Fruit fly (Drosophila melanogaster) whole organism, embryonic: ENCODE measurements around the gene CG12057.

ENCODE experiments used
- Atf-2 ChIP-seq: fragments of 200-800 bp; sonication (Bioruptor generic); optimal IDR thresholded peaks from 2 replicates; lab custom pipeline; 2016; ENCODE audit warnings: missing biosample characterization, missing genetic modification characterization
- Bdp1 ChIP-seq: fragments of 200-800 bp; sonication (Bioruptor generic); optimal IDR thresholded peaks from 3 replicates; lab custom pipeline; 2016; ENCODE audit warnings: missing biosample characterization, missing genetic modification characterization
- Bteb2 ChIP-seq: fragments of 200-800 bp; sonication (Bioruptor generic); optimal IDR thresholded peaks from 2 replicates; lab custom pipeline; 2016; ENCODE audit warnings: missing biosample characterization, missing genetic modification characterization
- CG10431 ChIP-seq: fragments of 200-800 bp; sonication (Bioruptor generic); optimal IDR thresholded peaks from 3 replicates; lab custom pipeline; 2018; ENCODE audit warnings: missing biosample characterization, mild to moderate bottlenecking, missing genetic modification characterization
- CG10654 ChIP-seq: fragments of 200-800 bp; sonication (Bioruptor generic); optimal IDR thresholded peaks from 2 replicates; lab custom pipeline; 2016; ENCODE audit warnings: missing biosample characterization, missing genetic modification characterization
- CG1233 ChIP-seq: fragments of 200-800 bp; sonication (Bioruptor generic); optimal IDR thresholded peaks from 4 replicates; lab custom pipeline; 2018; ENCODE audit warnings: missing biosample characterization, mild to moderate bottlenecking, missing genetic modification characterization
- CG12942 ChIP-seq: fragments of 200-800 bp; sonication (Bioruptor generic); optimal IDR thresholded peaks from 3 replicates; lab custom pipeline; 2016; ENCODE audit warnings: missing biosample characterization, missing genetic modification characterization
- CG14014 ChIP-seq: fragments of 200-800 bp; sonication (Bioruptor generic); IDR thresholded peaks from 2 replicates; pipeline ENCODE4 v1.3.6; 2022; ENCODE audit warnings: missing biosample characterization, missing genetic modification characterization
- CG14050 ChIP-seq: fragments of 200-800 bp; sonication (Bioruptor generic); IDR thresholded peaks from 3 replicates; pipeline ENCODE4 v1.3.6; 2022; ENCODE audit warnings: missing biosample characterization, missing genetic modification characterization
- CG14965 ChIP-seq: fragments of 200-800 bp; sonication (Bioruptor generic); optimal IDR thresholded peaks from 2 replicates; lab custom pipeline; 2016; ENCODE audit warnings: missing biosample characterization, missing genetic modification characterization, borderline replicate concordance
- CG15011 ChIP-seq: fragments of 200-800 bp; sonication (Bioruptor generic); optimal IDR thresholded peaks from 3 replicates; lab custom pipeline; 2018; ENCODE audit warnings: missing biosample characterization, mild to moderate bottlenecking, missing genetic modification characterization
- CG17359 ChIP-seq: fragments of 200-800 bp; sonication (Bioruptor generic); optimal IDR thresholded peaks from 3 replicates; lab custom pipeline; 2018; ENCODE audit warnings: missing biosample characterization, mild to moderate bottlenecking, missing genetic modification characterization, moderate library complexity
- CG17568 ChIP-seq: fragments of 200-800 bp; sonication (Bioruptor generic); optimal IDR thresholded peaks from 2 replicates; lab custom pipeline; 2018; ENCODE audit warnings: missing biosample characterization, mild to moderate bottlenecking, missing genetic modification characterization, moderate library complexity
- CG18011 ChIP-seq: fragments of 200-800 bp; sonication (Bioruptor generic); optimal IDR thresholded peaks from 2 replicates; lab custom pipeline; 2017; ENCODE audit warnings: missing biosample characterization, missing genetic modification characterization, mild to moderate bottlenecking, moderate library complexity, missing genotype
- CG34224 ChIP-seq: fragments of 200-800 bp; sonication (Bioruptor generic); IDR thresholded peaks from 3 replicates; pipeline ENCODE4 v1.3.6; 2022; ENCODE audit warnings: missing biosample characterization, missing genetic modification characterization; ENCODE audit not compliant: partially characterized antibody
- CG3838 ChIP-seq: fragments of 200-800 bp; sonication (Bioruptor generic); optimal IDR thresholded peaks from 3 replicates; lab custom pipeline; 2016; ENCODE audit warnings: missing biosample characterization, missing genetic modification characterization
- CG8924 ChIP-seq: fragments of 200-800 bp; optimal IDR thresholded peaks from 3 replicates; lab custom pipeline; 2019; ENCODE audit warnings: missing biosample characterization, mild to moderate bottlenecking, missing genetic modification characterization, moderate library complexity
- CG8944 ChIP-seq: fragments of 200-800 bp; sonication (Bioruptor generic); optimal IDR thresholded peaks from 3 replicates; lab custom pipeline; 2016; ENCODE audit warnings: missing biosample characterization, missing genetic modification characterization
- Dip3 ChIP-seq: fragments of 200-800 bp; sonication (Bioruptor generic); optimal IDR thresholded peaks from 3 replicates; lab custom pipeline; 2016; ENCODE audit warnings: missing biosample characterization, missing genetic modification characterization
- Dll ChIP-seq: fragments of 200-800 bp; sonication (Bioruptor generic); IDR thresholded peaks from 4 replicates; pipeline ENCODE4 v1.3.6; 2022; ENCODE audit warnings: missing biosample characterization, missing genetic modification characterization; ENCODE audit not compliant: partially characterized antibody
- Doc3 ChIP-seq: fragments of 200-800 bp; sonication (Bioruptor generic); IDR thresholded peaks from 3 replicates; pipeline ENCODE4 v1.3.6; 2022; ENCODE audit warnings: missing biosample characterization, missing genetic modification characterization; ENCODE audit not compliant: partially characterized antibody
- E2f1 ChIP-seq: fragments of 200-800 bp; sonication (Bioruptor generic); IDR thresholded peaks from 2 replicates; pipeline ENCODE4 v1.3.6; 2022; ENCODE audit warnings: missing biosample characterization, missing genetic modification characterization
- Fer3 ChIP-seq: fragments of 200-800 bp; sonication (Bioruptor generic); optimal IDR thresholded peaks from 2 replicates; lab custom pipeline; 2018; ENCODE audit warnings: missing biosample characterization, mild to moderate bottlenecking, missing genetic modification characterization, moderate library complexity
- HLH54F ChIP-seq: fragments of 200-800 bp; sonication (Bioruptor generic); optimal IDR thresholded peaks from 3 replicates; lab custom pipeline; 2016; ENCODE audit warnings: missing biosample characterization, missing genetic modification characterization
- Hr78 ChIP-seq, 2 experiments: fragments of 200-800 bp in 1 of 2; fragments of >200 bp in 1 of 2; sonication (Bioruptor generic) in 1 of 2; optimal IDR thresholded peaks; 2 replicates each; lab custom pipeline; 2017 to 2019; ENCODE audit warnings: missing biosample characterization in 2 of 2, missing genetic modification characterization in 2 of 2, mild to moderate bottlenecking in 1 of 2, moderate library complexity in 1 of 2
- Lpt ChIP-seq: fragments of >200 bp; optimal IDR thresholded peaks from 2 replicates; lab custom pipeline; 2018; ENCODE audit warnings: missing biosample characterization, missing genetic modification characterization
- MTF-1 ChIP-seq: fragments of 200-800 bp; sonication (Bioruptor generic); optimal IDR thresholded peaks from 2 replicates; lab custom pipeline; 2018; ENCODE audit warnings: missing biosample characterization, mild to moderate bottlenecking, missing genetic modification characterization, borderline replicate concordance
- NC2β ChIP-seq: fragments of 200-800 bp; sonication (Bioruptor generic); optimal IDR thresholded peaks from 2 replicates; lab custom pipeline; 2016; ENCODE audit warnings: missing biosample characterization, missing genetic modification characterization
- NFAT ChIP-seq: fragments of 200-800 bp; sonication (Bioruptor generic); IDR thresholded peaks from 2 replicates; pipeline ENCODE4 v1.3.6; 2022; ENCODE audit warnings: missing biosample characterization, missing genetic modification characterization
- Poxn ChIP-seq: fragments of 200-800 bp; sonication (Bioruptor generic); IDR thresholded peaks from 2 replicates; pipeline ENCODE4 v1.3.6; 2022; ENCODE audit warnings: missing biosample characterization, missing genetic modification characterization
- Xbp1 ChIP-seq: fragments of 200-800 bp; sonication (Bioruptor generic); optimal IDR thresholded peaks from 3 replicates; lab custom pipeline; 2016; ENCODE audit warnings: missing biosample characterization, mild to moderate bottlenecking, missing genetic modification characterization
- al ChIP-seq: fragments of 200-800 bp; sonication (Bioruptor generic); IDR thresholded peaks from 2 replicates; pipeline ENCODE4 v1.3.6; 2022; ENCODE audit warnings: missing biosample characterization, missing genetic modification characterization
- ap ChIP-seq: fragments of 200-800 bp; sonication (Bioruptor generic); IDR thresholded peaks from 2 replicates; pipeline ENCODE4 v1.3.6; 2022; ENCODE audit warnings: missing biosample characterization, missing genetic modification characterization
- ase ChIP-seq: fragments of 200-800 bp; sonication (Bioruptor generic); IDR thresholded peaks from 3 replicates; pipeline ENCODE4 v1.3.6; 2022; ENCODE audit warnings: missing biosample characterization, missing genetic modification characterization
- ato ChIP-seq: fragments of 200-800 bp; sonication (Bioruptor generic); IDR thresholded peaks from 2 replicates; pipeline ENCODE4 v1.3.6; 2022; ENCODE audit warnings: missing biosample characterization, missing genetic modification characterization; ENCODE audit not compliant: partially characterized antibody
- chinmo ChIP-seq: fragments of 200-800 bp; sonication (Bioruptor generic); IDR thresholded peaks from 4 replicates; pipeline ENCODE4 v1.3.6; 2022; ENCODE audit warnings: missing biosample characterization, missing genetic modification characterization; ENCODE audit not compliant: partially characterized antibody
- chn ChIP-seq: fragments of 200-800 bp; sonication (Bioruptor generic); optimal IDR thresholded peaks from 2 replicates; lab custom pipeline; 2016; ENCODE audit warnings: missing biosample characterization, missing genetic modification characterization
- crp ChIP-seq, 2 experiments: fragments of 200-800 bp; sonication (Bioruptor generic); optimal IDR thresholded peaks; 2 replicates in 1 of 2; 3 replicates in 1 of 2; lab custom pipeline; 2017; ENCODE audit warnings: missing biosample characterization in 2 of 2, missing genetic modification characterization in 2 of 2, mild to moderate bottlenecking in 1 of 2, moderate library complexity in 1 of 2
- dimm ChIP-seq: fragments of 200-800 bp; sonication (Bioruptor generic); IDR thresholded peaks from 2 replicates; pipeline ENCODE4 v1.3.6; 2022; ENCODE audit warnings: missing biosample characterization, missing genetic modification characterization
- gro ChIP-seq: fragments of 200-800 bp; sonication (Bioruptor generic); optimal IDR thresholded peaks from 2 replicates; lab custom pipeline; 2016; ENCODE audit warnings: missing biosample characterization, missing genetic modification characterization
- hbn ChIP-seq: fragments of 200-800 bp; sonication (Bioruptor generic); IDR thresholded peaks from 2 replicates; pipeline ENCODE4 v1.3.6; 2022; ENCODE audit warnings: missing biosample characterization, missing genetic modification characterization; ENCODE audit not compliant: partially characterized antibody
- lab ChIP-seq: fragments of 200-800 bp; sonication (Bioruptor generic); optimal IDR thresholded peaks from 3 replicates; lab custom pipeline; 2017; ENCODE audit warnings: missing biosample characterization, missing genetic modification characterization, mild to moderate bottlenecking, moderate library complexity, missing genetic modification reagents
- lilli ChIP-seq: fragments of 200-800 bp; sonication (Bioruptor generic); optimal IDR thresholded peaks from 3 replicates; lab custom pipeline; 2016; ENCODE audit warnings: missing biosample characterization, missing genetic modification characterization
- p53 ChIP-seq: fragments of 200-800 bp; sonication (Bioruptor generic); optimal IDR thresholded peaks from 2 replicates; lab custom pipeline; 2016; ENCODE audit warnings: missing biosample characterization, missing genetic modification characterization
- pita ChIP-seq: fragments of 200-800 bp; sonication (Bioruptor generic); optimal IDR thresholded peaks from 2 replicates; lab custom pipeline; 2017; ENCODE audit warnings: missing biosample characterization, mild to moderate bottlenecking, missing genetic modification characterization
- pnt ChIP-seq: fragments of 200-800 bp; sonication (Bioruptor generic); optimal IDR thresholded peaks from 3 replicates; lab custom pipeline; 2016; ENCODE audit warnings: missing biosample characterization, missing genetic modification characterization
- seq ChIP-seq: fragments of 200-800 bp; sonication (Bioruptor generic); IDR thresholded peaks from 2 replicates; pipeline ENCODE4 v1.3.6; 2022; ENCODE audit warnings: missing biosample characterization, missing genetic modification characterization
- sisA ChIP-seq: fragments of 200-800 bp; sonication (Bioruptor generic); IDR thresholded peaks from 2 replicates; pipeline ENCODE4 v1.3.6; 2022; ENCODE audit warnings: missing biosample characterization, missing genetic modification characterization
- sug ChIP-seq: fragments of 200-800 bp; optimal IDR thresholded peaks from 2 replicates; lab custom pipeline; 2019; ENCODE audit warnings: missing biosample characterization, mild to moderate bottlenecking, missing genetic modification characterization, moderate library complexity
- tap ChIP-seq: fragments of 200-800 bp; optimal IDR thresholded peaks from 3 replicates; lab custom pipeline; 2019; ENCODE audit warnings: missing biosample characterization, mild to moderate bottlenecking, missing genetic modification characterization, moderate library complexity
- zen2 ChIP-seq: fragments of 200-800 bp; sonication (Bioruptor generic); IDR thresholded peaks from 3 replicates; pipeline ENCODE4 v1.3.6; 2022; ENCODE audit warnings: missing biosample characterization, missing genetic modification characterization; ENCODE audit not compliant: partially characterized antibody

The CG12057 gene

DNA sequence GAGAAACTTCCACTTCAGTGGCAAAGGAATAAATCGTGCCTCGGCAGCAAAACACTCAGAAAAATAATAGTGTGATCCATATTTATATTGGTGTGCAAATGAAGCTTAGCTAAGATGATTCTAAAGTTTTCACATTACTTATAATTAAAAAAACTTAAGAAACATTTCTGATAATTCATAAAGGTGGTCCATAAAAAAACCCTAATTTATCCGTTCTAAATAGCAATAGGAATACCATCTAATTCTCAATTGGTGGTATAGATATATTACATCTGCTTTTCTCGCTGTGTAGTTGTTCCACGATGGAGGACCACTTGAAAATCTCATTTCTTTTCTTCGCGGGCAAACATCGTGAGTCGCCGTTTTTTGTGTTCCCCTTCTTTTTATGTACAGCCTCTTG, 36.3 kb upstream of the CG12057 start (continued):
- TF ChIP-seq CG14050 (GFP tag; lab: Robert Waterston, UW) = no peak; the same call in 2 of the 3 replicates
- peak; percentile 55 for TF ChIP-seq Xbp1
- TF ChIP-seq gro (GFP tag; lab: Kevin White, UChicago) = peak; percentile 29
- peak; percentile 38 for TF ChIP-seq CG10654 (GFP tag; lab: Kevin White, UChicago)
- TF ChIP-seq Dip3 = peak; percentile 2
- no peak for TF ChIP-seq zen2 (GFP tag; lab: Robert Waterston, UW)
- TF ChIP-seq CG14965 (GFP tag; lab: Kevin White, UChicago) = no peak
- TF ChIP-seq Poxn = no peak
- no peak for TF ChIP-seq al (GFP tag; lab: Robert Waterston, UW)
- no peak for TF ChIP-seq p53 (GFP tag; lab: Kevin White, UChicago)
- no peak for TF ChIP-seq chinmo (GFP tag; lab: Robert Waterston, UW)
- no peak for TF ChIP-seq CG8944
- no peak for TF ChIP-seq crp (GFP tag; optimal IDR thresholded peaks at IDR 0.05; lab: Kevin White, UChicago)
- peak; percentile 28; the same call in 1 of the 2 replicates for TF ChIP-seq E2f1 (GFP tag; lab: Robert Waterston, UW)
- no peak for TF ChIP-seq CG12942 (GFP tag; lab: Kevin White, UChicago)
- 0 out of 2 replicates have a peak, but pooled peaks have one; percentile 13 for TF ChIP-seq seq
- no peak for TF ChIP-seq CG14014 (GFP tag; lab: Robert Waterston, UW)
- TF ChIP-seq sisA (GFP tag; lab: Robert Waterston, UW) = peak; percentile 60
- no peak for TF ChIP-seq ap
- TF ChIP-seq Dll = no peak
- TF ChIP-seq pnt = no peak
- TF ChIP-seq CG17568 = no peak
- peak; percentile 75 for TF ChIP-seq lab (GFP tag; lab: Kevin White, UChicago)
- no peak for TF ChIP-seq NFAT (GFP tag; lab: Robert Waterston, UW)
- no peak for TF ChIP-seq Lpt (GFP tag; lab: Kevin White, UChicago)
- no peak for TF ChIP-seq CG8924 (tag; lab: Kevin White, UChicago)
- peak; percentile 40 for TF ChIP-seq CG1233 (GFP tag; lab: Kevin White, UChicago)
- no peak for TF ChIP-seq CG18011
- TF ChIP-seq NC2β = no peak
- no peak for TF ChIP-seq Bdp1 (GFP tag; lab: Kevin White, UChicago)
- peak; percentile 58 for TF ChIP-seq CG15011 (GFP tag; lab: Kevin White, UChicago)
- TF ChIP-seq Fer3 (tag; lab: Kevin White, UChicago) = peak; percentile 57
- TF ChIP-seq ato (GFP tag; lab: Robert Waterston, UW) = no peak
- TF ChIP-seq tap (tag; lab: Kevin White, UChicago) = peak; percentile 65
- no peak for TF ChIP-seq chn
- TF ChIP-seq ase (GFP tag; lab: Robert Waterston, UW) = no peak
- no peak for TF ChIP-seq Atf-2 (GFP tag; lab: Kevin White, UChicago)
- TF ChIP-seq Bteb2 (GFP tag; lab: Kevin White, UChicago) = peak; percentile 44
- TF ChIP-seq lilli (GFP tag; lab: Kevin White, UChicago) = peak; percentile 53
- TF ChIP-seq CG34224 (GFP tag; lab: Robert Waterston, UW) = no peak
- no peak for TF ChIP-seq sug (tag; lab: Kevin White, UChicago)
- TF ChIP-seq Hr78 (GFP tag; optimal IDR thresholded peaks at IDR 0.05; lab: Kevin White, UChicago) = peak in 1 of 2 experiments; percentile 3
- no peak for TF ChIP-seq hbn (GFP tag; lab: Robert Waterston, UW)
- TF ChIP-seq dimm (GFP tag; lab: Robert Waterston, UW) = no peak
- TF ChIP-seq HLH54F (GFP tag; lab: Kevin White, UChicago) = peak; percentile 24
- TF ChIP-seq CG17359 (tag; lab: Kevin White, UChicago) = peak; percentile 69
- TF ChIP-seq pita (GFP tag; lab: Kevin White, UChicago) = no peak
- TF ChIP-seq MTF-1 (GFP tag; lab: Kevin White, UChicago) = peak; percentile 8
- TF ChIP-seq CG3838 (GFP tag; lab: Kevin White, UChicago) = no peak
- TF ChIP-seq Doc3 (GFP tag; lab: Robert Waterston, UW) = no peak
- peak; percentile 15 for TF ChIP-seq CG10431 (GFP tag; lab: Kevin White, UChicago)
